Fruit fly (Drosophila melanogaster) whole organism, adult: ENCODE measurements around the gene CG4074.

ENCODE experiments used
- CG14711 ChIP-seq: fragments of 200-800 bp; sonication (Bioruptor generic); optimal IDR thresholded peaks from 2 replicates; lab custom pipeline; 2018; ENCODE audit warnings: missing biosample characterization, mild to moderate bottlenecking, missing genetic modification characterization, moderate library complexity
- CG33017 ChIP-seq: fragments of 200-800 bp; sonication (Bioruptor generic); optimal IDR thresholded peaks from 2 replicates; lab custom pipeline; 2018; ENCODE audit warnings: missing biosample characterization, mild to moderate bottlenecking, missing genetic modification characterization, moderate library complexity
- CG5204 ChIP-seq: fragments of 200-800 bp; sonication (Bioruptor generic); optimal IDR thresholded peaks from 2 replicates; lab custom pipeline; 2016; ENCODE audit warnings: missing biosample characterization, missing genetic modification characterization
- bab1 ChIP-seq: fragments of 200-800 bp; sonication (Bioruptor generic); optimal IDR thresholded peaks from 3 replicates; lab custom pipeline; 2019; ENCODE audit warnings: missing biosample characterization, mild to moderate bottlenecking, missing genetic modification characterization, moderate library complexity
- cnc ChIP-seq, 2 experiments: fragments of >200 bp; optimal IDR thresholded peaks; 2 replicates each; lab custom pipeline; 2017
- ovo ChIP-seq: fragments of 200-800 bp; sonication (Bioruptor generic); optimal IDR thresholded peaks from 2 replicates; lab custom pipeline; 2016; ENCODE audit warnings: missing biosample characterization, missing genetic modification characterization

DNA sequence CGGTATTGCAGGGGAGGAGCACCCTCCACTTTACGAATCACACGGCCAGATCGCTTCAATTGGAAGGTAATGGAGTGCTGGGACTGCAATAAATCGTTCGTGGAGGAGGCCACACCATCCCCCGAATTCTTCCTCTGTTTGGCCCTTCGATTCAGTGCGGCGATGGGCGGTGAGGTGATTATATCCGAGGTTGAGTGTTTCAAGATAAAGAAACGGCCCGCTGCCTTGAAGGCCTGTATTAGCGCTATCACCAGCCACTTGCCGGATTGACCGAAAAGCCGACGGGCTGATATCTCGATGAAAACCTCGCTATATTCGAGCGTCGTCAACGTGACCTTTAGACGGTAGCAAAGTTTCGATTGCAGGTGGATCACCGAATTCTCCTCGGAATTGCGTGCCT, 8.2 kb upstream of the CG4074 start:
- no peak for TF ChIP-seq cnc (optimal IDR thresholded peaks at IDR 0.05; lab: Kevin White, UChicago)
- TF ChIP-seq CG5204 (GFP tag; lab: Kevin White, UChicago) = no peak
- TF ChIP-seq CG33017 (tag; lab: Kevin White, UChicago) = no peak
- TF ChIP-seq CG14711 (tag; lab: Kevin White, UChicago) = no peak
- no peak for TF ChIP-seq bab1 (GFP tag; lab: Kevin White, UChicago)
- TF ChIP-seq ovo (GFP tag; lab: Kevin White, UChicago) = no peak
